Fruit fly (Drosophila melanogaster): ENCODE results near the gene CG14857.

The CG14857 gene

DNA sequence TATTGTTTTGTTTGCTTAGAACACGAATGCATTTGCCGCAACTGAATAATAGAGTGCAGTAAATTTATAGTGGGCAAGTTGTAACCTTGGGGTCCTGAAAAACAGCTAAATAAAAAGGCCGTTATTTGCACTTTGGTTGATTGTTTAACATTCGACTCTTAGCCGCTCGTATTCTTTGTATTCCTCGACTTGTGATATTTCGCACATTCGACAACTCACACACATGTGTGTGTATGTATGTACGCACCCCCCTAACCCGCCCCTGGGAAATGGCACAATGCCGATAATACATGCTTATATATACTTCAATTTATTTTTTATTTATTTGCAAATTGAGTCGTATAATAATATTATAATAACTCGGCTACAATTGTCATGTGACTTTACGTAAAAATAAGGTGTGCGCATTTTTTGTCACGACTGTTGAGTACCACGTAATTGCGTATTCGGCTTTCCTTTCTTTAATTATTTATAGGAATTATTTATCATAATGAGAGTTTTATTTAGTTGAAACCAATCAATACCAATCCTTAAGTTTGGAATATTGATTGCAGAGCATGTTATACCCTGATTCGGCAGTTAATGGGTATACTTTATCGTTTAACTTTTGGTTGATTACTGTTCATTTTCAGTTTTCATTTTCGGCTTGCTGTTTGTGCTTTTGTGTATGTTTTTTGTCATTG lies 46.6 kb upstream of the CG14857 start (continued):
- TF ChIP-seq da (GFP tag; optimal IDR thresholded peaks at IDR 0.05) (no peak), sna (GFP tag; IDR thresholded peaks at IDR 0.05; ENCODE audit: partially characterized antibody) (no peak), Spps (tag; optimal IDR thresholded peaks at IDR 0.05) (no peak), insv (GFP tag; optimal IDR thresholded peaks at IDR 0.05) (no peak), bbx (GFP tag; IDR thresholded peaks at IDR 0.05; ENCODE audit: partially characterized antibody) (no peak), phol (tag; optimal IDR thresholded peaks at IDR 0.05) (peak; percentile 27), CG13894 (tag; optimal IDR thresholded peaks at IDR 0.05) (no peak), sob (GFP tag; IDR thresholded peaks at IDR 0.05) (peak; percentile 50; the same call in 1 of the 2 replicates), tap (tag; optimal IDR thresholded peaks at IDR 0.05) (peak; percentile 50), CG2202 (tag; optimal IDR thresholded peaks at IDR 0.05) (no peak), ci (GFP tag; IDR thresholded peaks at IDR 0.05) (0 out of 3 replicates have a peak, but pooled peaks have one; percentile 55), NFAT (GFP tag; IDR thresholded peaks at IDR 0.05) (no peak; the same call in 1 of the 2 replicates), CG17802 (tag; optimal IDR thresholded peaks at IDR 0.05) (no peak), Asciz (GFP tag; optimal IDR thresholded peaks at IDR 0.05) (no peak), Dip3 (GFP tag; optimal IDR thresholded peaks at IDR 0.05) (no peak), CG2120 (GFP tag; optimal IDR thresholded peaks at IDR 0.05) (peak; percentile 44)

- TF ChIP-seq CG42726 (GFP tag; IDR thresholded peaks at IDR 0.05; ENCODE audit: partially characterized antibody) (no peak), crol (GFP tag; IDR thresholded peaks at IDR 0.05) (peak; percentile 14; the same call in 1 of the 2 replicates), twi (tag; optimal IDR thresholded peaks at IDR 0.05) (peak; percentile 45), Meics (GFP tag; optimal IDR thresholded peaks at IDR 0.05) (no peak)
Measured at dm6 chr3R:14756040-14756439, 45.5 kb upstream of the CG14857 start.

dm6 chr3R:14758331-14758730 lies 43.2 kb upstream of the CG14857 start:
- 0 out of 2 replicates have a peak, but pooled peaks have one; percentile 11 for TF ChIP-seq CG6689 (GFP tag; IDR thresholded peaks at IDR 0.05)
- no peak for TF ChIP-seq corto (GFP tag; optimal IDR thresholded peaks at IDR 0.05)
- peak; percentile 64; the same call in 1 of the 2 replicates for TF ChIP-seq Drgx (GFP tag; IDR thresholded peaks at IDR 0.05)
- no peak for TF ChIP-seq Lpt (GFP tag; optimal IDR thresholded peaks at IDR 0.05)
- TF ChIP-seq CG3281 (GFP tag; optimal IDR thresholded peaks at IDR 0.05), result no peak

- no peak for TF ChIP-seq CG17359 (tag; optimal IDR thresholded peaks at IDR 0.05)
- peak; percentile 26 for TF ChIP-seq sens (GFP tag)
- peak; percentile 3 for TF ChIP-seq CG11504 (tag; optimal IDR thresholded peaks at IDR 0.05)
- no peak for TF ChIP-seq CG6683 (GFP tag; optimal IDR thresholded peaks at IDR 0.05)
- peak; percentile 4 for TF ChIP-seq gem (tag; optimal IDR thresholded peaks at IDR 0.05)
- TF ChIP-seq CG18619 (GFP tag; optimal IDR thresholded peaks at IDR 0.05), result no peak
- TF ChIP-seq Hr51 (GFP tag; optimal IDR thresholded peaks at IDR 0.05), result peak in 1 of 2 experiments; percentile 18
- peak; percentile 10 for TF ChIP-seq CG1603 (tag; optimal IDR thresholded peaks at IDR 0.05)
- TF ChIP-seq Drgx (GFP tag; IDR thresholded peaks at IDR 0.05), result peak; percentile 37
- TF ChIP-seq Sox102F (GFP tag; optimal IDR thresholded peaks at IDR 0.05), result peak; percentile 28
- TF ChIP-seq E2f2 (GFP tag; IDR thresholded peaks at IDR 0.05), result no peak
- peak; percentile 9 for TF ChIP-seq Oli (tag; optimal IDR thresholded peaks at IDR 0.05)
Measured at dm6 chr3R:14761060-14761459, 40.5 kb upstream of the CG14857 start.

Data from whole organism, embryonic.